Fruit fly (Drosophila melanogaster) whole organism, embryonic: ENCODE results near the gene CG6409.

Experiments used
- CG10959 ChIP-seq: fragments of 200-800 bp; sonication (Bioruptor generic); IDR thresholded peaks from 2 replicates; pipeline ENCODE4 v1.3.6; 2022; ENCODE audit warnings: missing biosample characterization, missing genetic modification characterization
- CG12299 ChIP-seq: fragments of 200-800 bp; sonication (Bioruptor generic); optimal IDR thresholded peaks from 2 replicates; lab custom pipeline; 2018; ENCODE audit warnings: missing biosample characterization, mild to moderate bottlenecking, missing genetic modification characterization
- CG12769 ChIP-seq: fragments of 200-800 bp; sonication (Bioruptor generic); optimal IDR thresholded peaks from 2 replicates; lab custom pipeline; 2019; ENCODE audit warnings: missing biosample characterization, mild to moderate bottlenecking, missing genetic modification characterization, moderate library complexity
- CG13424 ChIP-seq: fragments of 200-800 bp; sonication (Bioruptor generic); optimal IDR thresholded peaks from 2 replicates; lab custom pipeline; 2019; ENCODE audit warnings: missing biosample characterization, mild to moderate bottlenecking, missing genetic modification characterization, moderate library complexity
- CG13775 ChIP-seq: fragments of 200-800 bp; sonication (Bioruptor generic); optimal IDR thresholded peaks from 3 replicates; lab custom pipeline; 2017; ENCODE audit warnings: missing biosample characterization, mild to moderate bottlenecking, missing genetic modification characterization
- CG14441 ChIP-seq: fragments of 200-800 bp; sonication (Bioruptor generic); IDR thresholded peaks from 2 replicates; pipeline ENCODE4 v1.3.6; 2022; ENCODE audit warnings: missing biosample characterization, missing genetic modification characterization
- CG14860 ChIP-seq: fragments of 200-800 bp; sonication (Bioruptor generic); IDR thresholded peaks from 3 replicates; pipeline ENCODE4 v1.3.6; 2022; ENCODE audit warnings: missing biosample characterization, missing genetic modification characterization; ENCODE audit not compliant: partially characterized antibody
- CG15011 ChIP-seq: fragments of 200-800 bp; sonication (Bioruptor generic); optimal IDR thresholded peaks from 3 replicates; lab custom pipeline; 2018; ENCODE audit warnings: missing biosample characterization, mild to moderate bottlenecking, missing genetic modification characterization
- CG15514 ChIP-seq: fragments of 200-800 bp; sonication (Bioruptor generic); optimal IDR thresholded peaks from 3 replicates; lab custom pipeline; 2017; ENCODE audit warnings: missing biosample characterization, missing genetic modification characterization, mild to moderate bottlenecking, moderate library complexity, missing genetic modification reagents
- CG16815 ChIP-seq: fragments of 200-800 bp; sonication (Bioruptor generic); optimal IDR thresholded peaks from 3 replicates; lab custom pipeline; 2017; ENCODE audit warnings: missing biosample characterization, mild to moderate bottlenecking, missing genetic modification characterization
- CG17186 ChIP-seq: fragments of 200-800 bp; sonication (Bioruptor generic); optimal IDR thresholded peaks from 3 replicates; lab custom pipeline; 2017; ENCODE audit warnings: missing biosample characterization, missing genetic modification reagents, missing genetic modification characterization
- CG17328 ChIP-seq: fragments of 200-800 bp; sonication (Bioruptor generic); IDR thresholded peaks from 2 replicates; pipeline ENCODE4 v1.3.6; 2022; ENCODE audit warnings: missing biosample characterization, missing genetic modification characterization
- CG17361 ChIP-seq: fragments of 200-800 bp; sonication (Bioruptor generic); IDR thresholded peaks from 3 replicates; pipeline ENCODE4 v1.3.6; 2022; ENCODE audit warnings: missing biosample characterization, missing genetic modification characterization
- CG17802 ChIP-seq: fragments of 200-800 bp; sonication (Bioruptor generic); optimal IDR thresholded peaks from 2 replicates; lab custom pipeline; 2018; ENCODE audit warnings: missing biosample characterization, mild to moderate bottlenecking, missing genetic modification characterization, moderate library complexity
- CG2129 ChIP-seq: fragments of 200-800 bp; sonication (Bioruptor generic); IDR thresholded peaks from 2 replicates; pipeline ENCODE4 v1.3.6; 2022; ENCODE audit warnings: missing biosample characterization, missing genetic modification characterization; ENCODE audit not compliant: partially characterized antibody
- CG2712 ChIP-seq: fragments of 200-800 bp; optimal IDR thresholded peaks from 3 replicates; lab custom pipeline; 2019; ENCODE audit warnings: missing biosample characterization, mild to moderate bottlenecking, missing genetic modification characterization, moderate library complexity
- CG3847 ChIP-seq: fragments of 200-800 bp; sonication (Bioruptor generic); IDR thresholded peaks from 2 replicates; pipeline ENCODE4 v1.3.6; 2022; ENCODE audit warnings: missing biosample characterization, missing genetic modification characterization
- CG4424 ChIP-seq: fragments of 200-800 bp; sonication (Bioruptor generic); optimal IDR thresholded peaks from 3 replicates; lab custom pipeline; 2016; ENCODE audit warnings: missing biosample characterization, missing genetic modification characterization
- CG6689 ChIP-seq: fragments of 200-800 bp; sonication (Bioruptor generic); IDR thresholded peaks from 2 replicates; pipeline ENCODE4 v1.3.6; 2022; ENCODE audit warnings: missing biosample characterization, missing genetic modification characterization
- CG8359 ChIP-seq: fragments of 200-800 bp; sonication (Bioruptor generic); optimal IDR thresholded peaks from 2 replicates; lab custom pipeline; 2017; ENCODE audit warnings: missing biosample characterization, mild to moderate bottlenecking, missing genetic modification characterization, borderline replicate concordance
- Elba2 ChIP-seq: fragments of 200-800 bp; sonication (Bioruptor generic); optimal IDR thresholded peaks from 3 replicates; lab custom pipeline; 2016; ENCODE audit warnings: missing biosample characterization, missing genetic modification characterization
- Ets65A ChIP-seq: fragments of 200-800 bp; sonication (Bioruptor generic); peaks from one replicate; lab custom pipeline; 2016; ENCODE audit warnings: missing biosample characterization, missing genetic modification characterization
- Fer1 ChIP-seq: fragments of 200-800 bp; sonication (Bioruptor generic); optimal IDR thresholded peaks from 2 replicates; lab custom pipeline; 2017; ENCODE audit warnings: missing biosample characterization, mild to moderate bottlenecking, missing genetic modification characterization
- Hr3 ChIP-seq: fragments of 200-800 bp; sonication (Bioruptor generic); optimal IDR thresholded peaks from 3 replicates; lab custom pipeline; 2016; ENCODE audit warnings: missing biosample characterization, missing genetic modification characterization
- Hr39 ChIP-seq: fragments of >200 bp; optimal IDR thresholded peaks from 2 replicates; lab custom pipeline; 2017
- Oli ChIP-seq: fragments of 200-800 bp; sonication (Bioruptor generic); optimal IDR thresholded peaks from 2 replicates; lab custom pipeline; 2018; ENCODE audit warnings: missing biosample characterization, mild to moderate bottlenecking, missing genetic modification characterization, moderate library complexity
- Scr ChIP-seq: fragments of 200-800 bp; sonication (Bioruptor generic); IDR thresholded peaks from 2 replicates; pipeline ENCODE4 v1.3.6; 2022; ENCODE audit warnings: missing biosample characterization, missing genetic modification characterization; ENCODE audit not compliant: partially characterized antibody
- Sry-δ ChIP-seq: fragments of 200-800 bp; sonication (Bioruptor generic); optimal IDR thresholded peaks from 2 replicates; lab custom pipeline; 2016; ENCODE audit warnings: missing biosample characterization, missing genetic modification characterization
- Ssrp ChIP-seq: fragments of 200-800 bp; sonication (Bioruptor generic); optimal IDR thresholded peaks from 2 replicates; lab custom pipeline; 2018; ENCODE audit warnings: missing biosample characterization, mild to moderate bottlenecking, missing genetic modification characterization, moderate library complexity
- YL-1 ChIP-seq: fragments of 200-800 bp; sonication (Bioruptor generic); optimal IDR thresholded peaks from 3 replicates; lab custom pipeline; 2017; ENCODE audit warnings: missing biosample characterization, mild to moderate bottlenecking, missing genetic modification characterization
- bab2 ChIP-seq: fragments of 200-800 bp; sonication (Bioruptor generic); optimal IDR thresholded peaks from 2 replicates; lab custom pipeline; 2016; ENCODE audit warnings: missing biosample characterization, missing genetic modification characterization
- corto ChIP-seq: fragments of 200-800 bp; sonication (Bioruptor generic); optimal IDR thresholded peaks from 2 replicates; lab custom pipeline; 2016; ENCODE audit warnings: missing biosample characterization, mild to moderate bottlenecking, missing genetic modification characterization, moderate library complexity
- crc ChIP-seq: fragments of 200-800 bp; sonication (Bioruptor generic); optimal IDR thresholded peaks from 2 replicates; lab custom pipeline; 2016; ENCODE audit warnings: missing biosample characterization, missing genetic modification characterization
- dmrt11E ChIP-seq: fragments of 200-800 bp; sonication (Bioruptor generic); optimal IDR thresholded peaks from 3 replicates; lab custom pipeline; 2018; ENCODE audit warnings: missing biosample characterization, mild to moderate bottlenecking, missing genetic modification characterization, moderate library complexity
- dpn ChIP-seq, 2 experiments: fragments of 200-800 bp; sonication (Bioruptor generic); optimal IDR thresholded peaks; 3 replicates each; lab custom pipeline; 2016; ENCODE audit warnings: missing biosample characterization in 2 of 2, missing genetic modification characterization in 2 of 2
- esg ChIP-seq: fragments of 200-800 bp; sonication (Bioruptor generic); conservative IDR thresholded peaks from 2 replicates; pipeline ENCODE4 v1.3.6; 2022; ENCODE audit warnings: missing biosample characterization, missing genetic modification characterization
- gsb ChIP-seq: fragments of 200-800 bp; sonication (Bioruptor generic); IDR thresholded peaks from 2 replicates; pipeline ENCODE4 v1.3.6; 2022; ENCODE audit warnings: missing biosample characterization, missing genetic modification characterization
- hb ChIP-seq: fragments of 200-800 bp; sonication (Bioruptor generic); IDR thresholded peaks from 3 replicates; pipeline ENCODE4 v1.3.6; 2022; ENCODE audit warnings: missing biosample characterization, missing genetic modification characterization; ENCODE audit not compliant: partially characterized antibody
- jing ChIP-seq: fragments of 200-800 bp; sonication (Bioruptor generic); optimal IDR thresholded peaks from 2 replicates; lab custom pipeline; 2018; ENCODE audit warnings: missing biosample characterization, mild to moderate bottlenecking, missing genetic modification characterization
- kay ChIP-seq: fragments of 200-800 bp; sonication (Bioruptor generic); optimal IDR thresholded peaks from 2 replicates; lab custom pipeline; 2016; ENCODE audit warnings: missing biosample characterization, missing genetic modification characterization
- lab ChIP-seq: fragments of 200-800 bp; sonication (Bioruptor generic); optimal IDR thresholded peaks from 3 replicates; lab custom pipeline; 2017; ENCODE audit warnings: missing biosample characterization, missing genetic modification characterization, mild to moderate bottlenecking, moderate library complexity, missing genetic modification reagents
- odd ChIP-seq: fragments of 200-800 bp; sonication (Bioruptor generic); optimal IDR thresholded peaks from 2 replicates; lab custom pipeline; 2017; ENCODE audit warnings: missing biosample characterization, mild to moderate bottlenecking, missing genetic modification characterization
- p53 ChIP-seq: fragments of 200-800 bp; sonication (Bioruptor generic); optimal IDR thresholded peaks from 2 replicates; lab custom pipeline; 2016; ENCODE audit warnings: missing biosample characterization, missing genetic modification characterization
- peb ChIP-seq: fragments of 200-800 bp; sonication (Bioruptor generic); IDR thresholded peaks from 2 replicates; pipeline ENCODE4 v1.3.6; 2022; ENCODE audit warnings: missing biosample characterization, missing genetic modification characterization
- ro ChIP-seq: fragments of 200-800 bp; sonication (Bioruptor generic); IDR thresholded peaks from 2 replicates; pipeline ENCODE4 v1.3.6; 2022; ENCODE audit warnings: missing biosample characterization, missing genetic modification characterization
- shn ChIP-seq: fragments of 200-800 bp; sonication (Bioruptor generic); optimal IDR thresholded peaks from 3 replicates; lab custom pipeline; 2016; ENCODE audit warnings: missing biosample characterization, missing genetic modification characterization
- slbo ChIP-seq: fragments of 200-800 bp; sonication (Bioruptor generic); IDR thresholded peaks from 2 replicates; pipeline ENCODE4 v1.3.6; 2022; ENCODE audit warnings: missing biosample characterization, missing genetic modification characterization
- sr ChIP-seq: fragments of 200-800 bp; sonication (Bioruptor generic); IDR thresholded peaks from 3 replicates; pipeline ENCODE4 v1.3.6; 2022; ENCODE audit warnings: missing biosample characterization, missing genetic modification characterization
- stwl ChIP-seq: fragments of 200-800 bp; sonication (Bioruptor generic); optimal IDR thresholded peaks from 3 replicates; lab custom pipeline; 2018; ENCODE audit warnings: missing biosample characterization, mild to moderate bottlenecking, missing genetic modification characterization, moderate library complexity

Gene CG6409

DNA sequence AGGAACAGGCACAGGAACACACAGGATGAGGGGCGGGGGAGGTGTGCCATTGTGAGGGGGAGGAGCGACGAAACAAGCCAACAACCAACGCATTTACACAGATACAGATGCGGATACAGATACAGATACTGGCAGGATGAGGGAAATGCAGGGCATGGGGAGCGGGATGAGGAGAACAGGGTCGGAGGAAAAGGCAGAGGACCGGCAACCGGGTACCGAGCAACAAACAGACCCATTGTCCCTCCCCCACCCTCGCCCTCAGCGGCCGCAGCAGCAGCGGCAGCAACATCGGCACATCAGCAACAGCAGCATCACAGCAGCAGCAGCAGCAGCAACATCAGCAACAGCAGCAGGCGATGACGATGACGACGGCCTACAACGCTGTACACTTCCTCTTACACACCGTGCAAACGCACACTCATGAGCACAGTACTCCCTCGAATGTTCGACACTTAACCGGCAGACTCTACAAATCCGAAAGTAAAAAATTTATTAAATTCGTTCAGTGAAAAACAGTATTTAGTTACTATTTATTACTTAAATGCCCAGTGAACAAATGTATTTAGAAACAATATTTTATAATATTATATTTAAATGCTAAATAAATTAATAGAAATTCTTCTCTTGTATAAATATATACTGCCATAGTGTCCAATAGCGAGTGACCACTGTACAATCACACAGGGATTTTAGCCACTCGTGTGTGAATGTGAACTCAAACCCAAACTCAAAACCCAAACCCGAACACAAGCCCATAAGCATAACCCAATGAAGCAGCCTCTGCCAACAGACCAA, 26.6 kb downstream of the CG6409 start (continued):
- TF ChIP-seq esg (peak; percentile 82), odd (GFP tag; lab: Kevin White, UChicago) (peak; percentile 82), CG4424 (GFP tag; lab: Kevin White, UChicago) (peak; percentile 54), CG14860 (GFP tag; lab: Robert Waterston, UW) (no peak), ro (GFP tag; lab: Robert Waterston, UW) (peak; percentile 88), stwl (peak; percentile 43), jing (GFP tag; lab: Kevin White, UChicago) (peak; percentile 64), Hr3 (GFP tag; lab: Kevin White, UChicago) (peak; percentile 88), CG6689 (peak; percentile 92), shn (GFP tag; lab: Kevin White, UChicago) (no peak), CG15011 (GFP tag; lab: Kevin White, UChicago) (peak; percentile 73), corto (GFP tag; lab: Kevin White, UChicago) (peak; percentile 78), CG2712 (tag; lab: Kevin White, UChicago) (peak; percentile 95), CG17802 (peak; percentile 57), gsb (GFP tag; lab: Robert Waterston, UW) (peak; percentile 56), CG2129 (GFP tag; lab: Robert Waterston, UW) (no peak), dpn (GFP tag; optimal IDR thresholded peaks at IDR 0.05; lab: Kevin White, UChicago) (peak in 1 of 2 experiments; percentile 84), hb (GFP tag; lab: Robert Waterston, UW) (no peak), CG14441 (GFP tag; lab: Robert Waterston, UW) (peak; percentile 76), slbo (GFP tag; lab: Robert Waterston, UW) (peak; percentile 86), Oli (peak; percentile 89), dmrt11E (tag; lab: Kevin White, UChicago) (peak; percentile 93), CG15514 (peak; percentile 63), peb (peak; percentile 60; the same call in 1 of the 2 replicates), p53 (GFP tag; lab: Kevin White, UChicago) (no peak), Elba2 (GFP tag; lab: Kevin White, UChicago) (peak; percentile 61), CG13424 (tag; lab: Kevin White, UChicago) (peak; percentile 90), crc (no peak), CG3847 (peak; percentile 84), CG8359 (GFP tag; lab: Kevin White, UChicago) (peak; percentile 81), CG12299 (tag; lab: Kevin White, UChicago) (peak; percentile 81), Ets65A (no peak), Fer1 (peak; percentile 89), CG17361 (peak; percentile 90), CG13775 (GFP tag; lab: Kevin White, UChicago) (peak; percentile 81), kay (GFP tag; lab: Kevin White, UChicago) (peak; percentile 11), Scr (GFP tag; lab: Robert Waterston, UW) (no peak), YL-1 (no peak), bab2 (GFP tag; lab: Kevin White, UChicago) (peak; percentile 34), lab (GFP tag; lab: Kevin White, UChicago) (peak; percentile 92), CG10959 (GFP tag; lab: Robert Waterston, UW) (peak; percentile 78), sr (no peak), Sry-δ (GFP tag; lab: Kevin White, UChicago) (no peak), Hr39 (lab: Kevin White, UChicago) (no peak), CG12769 (no peak), CG16815 (GFP tag; lab: Kevin White, UChicago) (peak; percentile 88), CG17328 (GFP tag; lab: Robert Waterston, UW) (peak; percentile 88), Ssrp (tag; lab: Kevin White, UChicago) (peak; percentile 89), CG17186 (GFP tag; lab: Kevin White, UChicago) (peak; percentile 28)
